Fruit fly (Drosophila melanogaster): ENCODE measurements around the gene CG17129.

The CG17129 gene

dm6 chr3L:704661-705543 lies 24.8 kb upstream of the CG17129 start (continued):
- TF ChIP-seq D19B (GFP tag; optimal IDR thresholded peaks at IDR 0.05) (no peak), CHES-1-like (GFP tag; optimal IDR thresholded peaks at IDR 0.05) (no peak), BtbVII (GFP tag; optimal IDR thresholded peaks at IDR 0.05) (no peak), dan (GFP tag; IDR thresholded peaks at IDR 0.05) (no peak), luna (GFP tag; optimal IDR thresholded peaks at IDR 0.05) (no peak), CG8944 (GFP tag; optimal IDR thresholded peaks at IDR 0.05) (no peak), grau (tag; optimal IDR thresholded peaks at IDR 0.05) (peak; percentile 10), CG6683 (GFP tag; optimal IDR thresholded peaks at IDR 0.05) (no peak), Myb (GFP tag; optimal IDR thresholded peaks at IDR 0.05) (no peak), chinmo (GFP tag; IDR thresholded peaks at IDR 0.05; ENCODE audit: partially characterized antibody) (no peak), Lhr (GFP tag; optimal IDR thresholded peaks at IDR 0.05) (no peak), sd (tag; optimal IDR thresholded peaks at IDR 0.05) (no peak), CG4360 (GFP tag; IDR thresholded peaks at IDR 0.05) (no peak), Sry-β (GFP tag; optimal IDR thresholded peaks at IDR 0.05) (no peak), Ets65A (GFP tag) (peak; percentile 74), CG4820 (GFP tag; optimal IDR thresholded peaks at IDR 0.05) (no peak), Med (GFP tag) (no peak), fd3F (GFP tag; optimal IDR thresholded peaks at IDR 0.05) (no peak), sob (GFP tag; IDR thresholded peaks at IDR 0.05) (no peak), twi (tag; optimal IDR thresholded peaks at IDR 0.05) (no peak), ewg (GFP tag; optimal IDR thresholded peaks at IDR 0.05) (no peak), CTCF (GFP tag; optimal IDR thresholded peaks at IDR 0.05) (no peak), Ptx1 (GFP tag; IDR thresholded peaks at IDR 0.05) (peak; percentile 60), hkb (optimal IDR thresholded peaks at IDR 0.05) (no peak), hkb (GFP tag; IDR thresholded peaks at IDR 0.05) (peak; percentile 67; the same call in 1 of the 2 replicates), Ssrp (tag; optimal IDR thresholded peaks at IDR 0.05) (no peak), CG30431 (GFP tag; optimal IDR thresholded peaks at IDR 0.05) (no peak), Dll (GFP tag; IDR thresholded peaks at IDR 0.05; ENCODE audit: partially characterized antibody) (no peak), br (optimal IDR thresholded peaks at IDR 0.05) (no peak), E2f1 (GFP tag; IDR thresholded peaks at IDR 0.05) (0 out of 2 replicates have a peak, but pooled peaks have one; percentile 31), Hr78 (GFP tag; optimal IDR thresholded peaks at IDR 0.05) (no peak), TFAM (GFP tag; optimal IDR thresholded peaks at IDR 0.05) (no peak), B-H1 (GFP tag; IDR thresholded peaks at IDR 0.05) (peak; percentile 38; the same call in 1 of the 3 replicates), fd64A (GFP tag; optimal IDR thresholded peaks at IDR 0.05) (no peak), CG17612 (GFP tag; IDR thresholded peaks at IDR 0.05) (no peak), MTF-1 (GFP tag; optimal IDR thresholded peaks at IDR 0.05; ENCODE audit: borderline replicate concordance) (no peak), CG9932 (GFP tag; IDR thresholded peaks at IDR 0.05) (no peak), HmgZ (tag; optimal IDR thresholded peaks at IDR 0.05) (no peak), CG15601 (tag; optimal IDR thresholded peaks at IDR 0.05) (no peak), Xrp1 (GFP tag; IDR thresholded peaks at IDR 0.05) (peak; percentile 62), HLHmδ (GFP tag; optimal IDR thresholded peaks at IDR 0.05) (no peak), Mes4 (GFP tag; optimal IDR thresholded peaks at IDR 0.05) (no peak), Oli (tag; optimal IDR thresholded peaks at IDR 0.05) (no peak), CG12071 (GFP tag; optimal IDR thresholded peaks at IDR 0.05) (no peak), CG7271 (tag; optimal IDR thresholded peaks at IDR 0.05) (no peak), CG12219 (GFP tag; optimal IDR thresholded peaks at IDR 0.05) (no peak), CG10366 (GFP tag; IDR thresholded peaks at IDR 0.05) (peak; percentile 56), mam (GFP tag; optimal IDR thresholded peaks at IDR 0.05) (no peak), CG2199 (GFP tag; IDR thresholded peaks at IDR 0.05) (no peak), CG13424 (tag; optimal IDR thresholded peaks at IDR 0.05) (no peak), ems (GFP tag; optimal IDR thresholded peaks at IDR 0.05) (no peak)
